Fruit fly (Drosophila melanogaster): ENCODE data around the gene Abp1.

dm6 chr3L:13478339-13479203, 7.5 kb downstream of the Abp1 start:
- peak; percentile 22 for TF ChIP-seq bcd (GFP tag; optimal IDR thresholded peaks at IDR 0.05)
- TF ChIP-seq CG32532 (GFP tag; IDR thresholded peaks at IDR 0.05) = peak; percentile 61
- no peak for TF ChIP-seq CG18011 (GFP tag; optimal IDR thresholded peaks at IDR 0.05)
- no peak for TF ChIP-seq ase (GFP tag; IDR thresholded peaks at IDR 0.05)
- no peak for TF ChIP-seq Dip2 (GFP tag; IDR thresholded peaks at IDR 0.05)
- no peak for TF ChIP-seq gcm (GFP tag; optimal IDR thresholded peaks at IDR 0.05)
- no peak for TF ChIP-seq ro (GFP tag; IDR thresholded peaks at IDR 0.05)
- TF ChIP-seq otp (GFP tag; IDR thresholded peaks at IDR 0.05) = no peak
- no peak for TF ChIP-seq CG4617 (GFP tag; optimal IDR thresholded peaks at IDR 0.05; ENCODE audit: borderline replicate concordance)
- TF ChIP-seq CG7928 (GFP tag; optimal IDR thresholded peaks at IDR 0.05) = no peak
- TF ChIP-seq Dip3 (GFP tag; optimal IDR thresholded peaks at IDR 0.05) = peak; percentile 29

All from whole organism, embryonic.